Fruit fly (Drosophila melanogaster): ENCODE results near the gene CG33941.

DNA sequence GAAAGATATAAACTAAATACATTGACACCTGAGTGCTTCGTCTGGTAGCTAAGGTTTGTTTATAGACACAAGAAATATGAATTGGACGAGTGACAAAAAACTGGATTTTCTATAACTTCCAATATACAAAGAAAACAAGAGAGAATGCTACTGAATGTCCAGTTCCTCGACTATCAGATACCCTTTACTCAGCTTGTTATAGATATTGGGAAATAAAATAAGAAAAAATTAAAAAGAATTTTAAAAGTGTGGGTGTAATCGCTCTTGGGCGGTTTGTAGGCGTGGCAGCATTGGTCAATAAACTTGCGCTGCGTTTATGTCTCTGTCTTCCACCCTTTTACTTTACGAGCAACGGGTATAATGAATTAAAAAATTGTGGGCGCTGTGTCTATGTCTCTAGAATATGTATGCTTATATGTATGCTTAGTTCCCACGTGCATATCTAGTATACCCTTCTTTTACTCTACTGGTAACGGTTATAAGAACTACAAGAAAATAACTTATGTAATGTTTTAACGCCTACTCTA, 31.1 kb downstream of the CG33941 start:
- TF ChIP-seq CG8478 (optimal IDR thresholded peaks at IDR 0.05) (no peak), CTCF (optimal IDR thresholded peaks at IDR 0.05) (no peak)
